Fruit fly (Drosophila melanogaster) whole organism, prepupa: Measurements from ENCODE around the gene Z600.
A peak's percentile ranks its signal among the peaks of the same experiment; 100 is the strongest.

ENCODE experiments used
- CG10631 ChIP-seq: fragments of 200-800 bp; sonication (Bioruptor generic); optimal IDR thresholded peaks from 2 replicates; lab custom pipeline; 2016; ENCODE audit warnings: missing biosample characterization, missing genetic modification characterization
- CG10669 ChIP-seq: fragments of 200-800 bp; sonication (Bioruptor generic); optimal IDR thresholded peaks from 3 replicates; lab custom pipeline; 2018; ENCODE audit warnings: missing biosample characterization, mild to moderate bottlenecking, missing genetic modification characterization, moderate library complexity
- CG11762 ChIP-seq: fragments of 200-800 bp; sonication (Bioruptor generic); optimal IDR thresholded peaks from 3 replicates; lab custom pipeline; 2016; ENCODE audit warnings: missing biosample characterization, missing genetic modification characterization; ENCODE audit not compliant: insufficient read depth
- CG11902 ChIP-seq: fragments of 200-800 bp; sonication (Bioruptor generic); optimal IDR thresholded peaks from 3 replicates; lab custom pipeline; 2016; ENCODE audit warnings: missing biosample characterization, missing genetic modification characterization
- CG15336 ChIP-seq: fragments of 200-800 bp; sonication (Bioruptor generic); IDR thresholded peaks from 2 replicates; pipeline ENCODE4 v1.3.6; 2022; ENCODE audit warnings: missing biosample characterization, missing genetic modification characterization
- CG3032 ChIP-seq: fragments of 200-800 bp; optimal IDR thresholded peaks from 2 replicates; lab custom pipeline; 2019; ENCODE audit warnings: missing biosample characterization, mild to moderate bottlenecking, missing genetic modification characterization, moderate library complexity
- CG31627 ChIP-seq: fragments of 200-800 bp; sonication (Bioruptor generic); optimal IDR thresholded peaks from 3 replicates; lab custom pipeline; 2016; ENCODE audit warnings: missing biosample characterization, missing genetic modification characterization
- CG32006 ChIP-seq: fragments of 200-800 bp; sonication (Bioruptor generic); optimal IDR thresholded peaks from 3 replicates; lab custom pipeline; 2017; ENCODE audit warnings: missing biosample characterization, mild to moderate bottlenecking, missing genetic modification characterization
- CG34406 ChIP-seq: fragments of 200-800 bp; sonication (Bioruptor generic); optimal IDR thresholded peaks from 3 replicates; lab custom pipeline; 2016; ENCODE audit warnings: missing biosample characterization, missing genetic modification characterization
- CG3919 ChIP-seq: fragments of 200-800 bp; sonication (Bioruptor generic); optimal IDR thresholded peaks from 3 replicates; lab custom pipeline; 2016; ENCODE audit warnings: missing biosample characterization, missing genetic modification characterization
- CG4318 ChIP-seq: fragments of 200-800 bp; sonication (Bioruptor generic); optimal IDR thresholded peaks from 3 replicates; lab custom pipeline; 2017; ENCODE audit warnings: missing biosample characterization, mild to moderate bottlenecking, missing genetic modification characterization
- CG6163 ChIP-seq: fragments of 200-800 bp; sonication (Bioruptor generic); IDR thresholded peaks from 3 replicates; pipeline ENCODE4 v1.3.6; 2022; ENCODE audit warnings: missing biosample characterization, missing genetic modification characterization
- CG6792 ChIP-seq: fragments of 200-800 bp; sonication (Bioruptor generic); optimal IDR thresholded peaks from 3 replicates; lab custom pipeline; 2016; ENCODE audit warnings: missing biosample characterization, missing genetic modification characterization
- CG6854 ChIP-seq: fragments of 200-800 bp; sonication (Bioruptor generic); optimal IDR thresholded peaks from 2 replicates; lab custom pipeline; 2017; ENCODE audit warnings: missing biosample characterization, mild to moderate bottlenecking, missing genetic modification characterization
- CG7368 ChIP-seq: fragments of 200-800 bp; sonication (Bioruptor generic); optimal IDR thresholded peaks from 3 replicates; lab custom pipeline; 2016; ENCODE audit warnings: missing biosample characterization, missing genetic modification characterization
- CG8632 ChIP-seq: fragments of 200-800 bp; sonication (Bioruptor generic); optimal IDR thresholded peaks from 3 replicates; lab custom pipeline; 2016; ENCODE audit warnings: missing biosample characterization, missing genetic modification characterization
- CG9139 ChIP-seq: fragments of 200-800 bp; sonication (Bioruptor generic); optimal IDR thresholded peaks from 3 replicates; lab custom pipeline; 2017; ENCODE audit warnings: missing biosample characterization, mild to moderate bottlenecking, missing genetic modification characterization
- Eip75B ChIP-seq: fragments of 200-800 bp; sonication (Bioruptor generic); optimal IDR thresholded peaks from 3 replicates; lab custom pipeline; 2016; ENCODE audit warnings: missing biosample characterization, missing genetic modification characterization
- Eip93F ChIP-seq: fragments of 200-800 bp; sonication (Bioruptor generic); optimal IDR thresholded peaks from 2 replicates; lab custom pipeline; 2016; ENCODE audit warnings: missing biosample characterization, mild to moderate bottlenecking, missing genetic modification characterization
- Ets21C ChIP-seq: fragments of 200-800 bp; sonication (Bioruptor generic); optimal IDR thresholded peaks from 3 replicates; lab custom pipeline; 2016; ENCODE audit warnings: missing biosample characterization, missing genetic modification characterization
- Gug ChIP-seq: fragments of 200-800 bp; sonication (Bioruptor generic); IDR thresholded peaks from 2 replicates; pipeline ENCODE4 v1.3.6; 2022; ENCODE audit warnings: missing biosample characterization, missing genetic modification characterization
- Hr38 ChIP-seq: sonication (Bioruptor generic); optimal IDR thresholded peaks from 2 replicates; lab custom pipeline; 2016; ENCODE audit warnings: missing biosample characterization, missing genetic modification characterization
- Hr39 ChIP-seq: fragments of 200-800 bp; sonication (Bioruptor generic); optimal IDR thresholded peaks from 2 replicates; lab custom pipeline; 2016; ENCODE audit warnings: missing biosample characterization, missing genetic modification characterization
- Hr4 ChIP-seq: fragments of 200-800 bp; sonication (Bioruptor generic); optimal IDR thresholded peaks from 3 replicates; lab custom pipeline; 2016; ENCODE audit warnings: missing biosample characterization, missing genetic modification characterization
- Lpt ChIP-seq: fragments of 200-800 bp; sonication (Bioruptor generic); optimal IDR thresholded peaks from 3 replicates; lab custom pipeline; 2016; ENCODE audit warnings: missing biosample characterization, missing genetic modification characterization
- OdsH ChIP-seq: fragments of 200-800 bp; sonication (Bioruptor generic); optimal IDR thresholded peaks from 3 replicates; lab custom pipeline; 2016; ENCODE audit warnings: missing biosample characterization, missing genetic modification characterization
- Smox ChIP-seq: fragments of 200-800 bp; sonication (Bioruptor generic); optimal IDR thresholded peaks from 3 replicates; lab custom pipeline; 2016; ENCODE audit warnings: missing biosample characterization, missing genetic modification characterization
- Sox14 ChIP-seq: fragments of 200-800 bp; sonication (Bioruptor generic); optimal IDR thresholded peaks from 3 replicates; lab custom pipeline; 2016; ENCODE audit warnings: missing biosample characterization, missing genetic modification characterization
- achi ChIP-seq: fragments of 200-800 bp; sonication (Bioruptor generic); optimal IDR thresholded peaks from 3 replicates; lab custom pipeline; 2016; ENCODE audit warnings: missing biosample characterization, missing genetic modification characterization
- dsx ChIP-seq: fragments of 200-800 bp; optimal IDR thresholded peaks from 3 replicates; lab custom pipeline; 2019; ENCODE audit warnings: missing biosample characterization, mild to moderate bottlenecking, missing genetic modification characterization, moderate library complexity; ENCODE audit not compliant: poor library complexity, severe bottlenecking
- eg ChIP-seq: fragments of 200-800 bp; sonication (Bioruptor generic); IDR thresholded peaks from 3 replicates; pipeline ENCODE4 v1.3.6; 2022; ENCODE audit warnings: missing biosample characterization, missing genetic modification characterization
- esn ChIP-seq: fragments of 200-800 bp; sonication (Bioruptor generic); optimal IDR thresholded peaks from 2 replicates; lab custom pipeline; 2016; ENCODE audit warnings: missing biosample characterization, mild to moderate bottlenecking, missing genetic modification characterization, moderate library complexity
- fd59A ChIP-seq: fragments of 200-800 bp; sonication (Bioruptor generic); optimal IDR thresholded peaks from 2 replicates; lab custom pipeline; 2017; ENCODE audit warnings: missing biosample characterization, mild to moderate bottlenecking, missing genetic modification characterization, missing genetic modification reagents
- fd85E ChIP-seq: fragments of 200-800 bp; sonication (Bioruptor generic); optimal IDR thresholded peaks from 3 replicates; lab custom pipeline; 2016; ENCODE audit warnings: missing biosample characterization, missing genetic modification characterization
- fkh ChIP-seq: fragments of 200-800 bp; sonication (Bioruptor generic); optimal IDR thresholded peaks from 3 replicates; lab custom pipeline; 2017; ENCODE audit warnings: missing biosample characterization, mild to moderate bottlenecking, missing genetic modification characterization, moderate library complexity
- lz ChIP-seq: fragments of 200-800 bp; sonication (Bioruptor generic); optimal IDR thresholded peaks from 3 replicates; lab custom pipeline; 2016; ENCODE audit warnings: missing biosample characterization, missing genetic modification characterization
- salr ChIP-seq, 2 experiments: fragments of 200-800 bp; sonication (Bioruptor generic); optimal IDR thresholded peaks; 3 replicates each; lab custom pipeline; 2016 to 2018; ENCODE audit warnings: missing biosample characterization in 2 of 2, missing genetic modification characterization in 2 of 2, mild to moderate bottlenecking in 1 of 2
- svp ChIP-seq: fragments of 200-800 bp; sonication (Bioruptor generic); peaks from one replicate; lab custom pipeline; 2016; ENCODE audit warnings: missing biosample characterization, missing genetic modification characterization
- topi ChIP-seq: fragments of 200-800 bp; sonication (Bioruptor generic); optimal IDR thresholded peaks from 3 replicates; lab custom pipeline; 2016; ENCODE audit warnings: missing biosample characterization, missing genetic modification characterization
- vri ChIP-seq: fragments of 200-800 bp; sonication (Bioruptor generic); optimal IDR thresholded peaks from 3 replicates; lab custom pipeline; 2016; ENCODE audit warnings: missing biosample characterization, mild to moderate bottlenecking, missing genetic modification characterization

The Z600 gene

dm6 chr3L:15544455-15545415, 35.9 kb downstream of the Z600 start (continued):
- peak; percentile 22 for TF ChIP-seq CG6792 (GFP tag; lab: Kevin White, UChicago)

DNA sequence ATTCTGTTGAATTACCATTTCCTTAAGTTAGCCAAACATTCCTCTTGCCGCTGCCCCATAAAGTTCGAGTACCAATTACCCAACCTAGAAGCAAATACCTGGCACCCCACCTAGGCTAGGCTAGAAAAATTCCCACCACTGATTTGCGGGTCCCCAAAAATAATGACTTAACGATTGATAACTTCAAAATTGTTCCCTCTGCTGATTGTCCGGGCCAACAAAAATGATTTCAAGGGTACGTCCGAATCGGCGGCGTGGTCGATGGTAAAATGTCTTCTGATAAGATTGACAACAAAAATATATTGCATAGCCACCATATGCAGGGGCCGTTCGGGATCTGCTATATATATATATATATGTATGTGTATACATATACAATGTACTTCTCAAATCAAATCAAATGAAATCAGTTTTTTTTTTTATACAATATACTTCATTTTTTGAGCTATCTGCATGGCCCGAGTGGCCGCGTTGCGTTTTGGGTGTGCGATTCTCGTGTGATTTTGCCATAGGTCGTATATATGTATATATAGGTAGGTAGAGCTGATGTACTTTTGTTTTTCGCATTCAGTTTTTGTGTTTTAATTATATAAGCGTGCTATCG, 38.4 kb downstream of the Z600 start:
- TF ChIP-seq Ets21C (GFP tag; lab: Kevin White, UChicago) (no peak), vri (peak; percentile 94), Hr38 (GFP tag; lab: Kevin White, UChicago) (no peak), CG6792 (GFP tag; lab: Kevin White, UChicago) (no peak), Sox14 (GFP tag; lab: Kevin White, UChicago) (no peak)
- TF ChIP-seq, all 60 proteins: peak for 1

DNA sequence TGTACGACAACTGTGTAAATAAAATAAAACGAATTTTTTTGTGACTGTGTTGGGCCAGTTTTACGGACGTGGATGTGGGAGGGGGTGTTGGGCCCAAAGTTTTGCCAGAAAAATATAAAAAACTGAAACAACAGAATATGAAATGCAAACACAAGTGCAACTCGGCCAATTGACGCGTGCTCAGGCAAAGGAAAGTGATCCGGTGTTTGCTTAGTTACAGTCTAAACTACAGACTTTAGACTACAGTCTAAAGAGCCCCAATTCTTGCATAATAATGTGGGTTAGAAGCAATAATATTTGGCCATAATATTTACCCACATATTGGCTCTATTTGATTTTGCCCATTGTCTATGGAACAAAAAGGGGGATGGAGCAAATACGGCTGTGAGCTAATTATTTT, 40.0 kb downstream of the Z600 start:
- TF ChIP-seq CG31627 (GFP tag; lab: Kevin White, UChicago) = no peak
- peak; percentile 86 for TF ChIP-seq fkh (GFP tag; lab: Kevin White, UChicago)
- peak; percentile 50 for TF ChIP-seq vri

dm6 chr3L:15553993-15554644, 45.3 kb downstream of the Z600 start, which contains the start of gene AGO2:
AGO2 (plus strand) TSS chr3L:15554113.
- TF ChIP-seq CG6792 (GFP tag; lab: Kevin White, UChicago) = no peak
- no peak for TF ChIP-seq Smox (GFP tag; lab: Kevin White, UChicago)
- peak; percentile 44; the same call in 1 of the 2 replicates for TF ChIP-seq CG15336 (GFP tag; lab: Robert Waterston, UW)
- TF ChIP-seq CG3032 = peak; percentile 85
- TF ChIP-seq CG3919 (GFP tag; lab: Kevin White, UChicago) = peak; percentile 85
- peak; percentile 67 for TF ChIP-seq CG6854 (GFP tag; lab: Kevin White, UChicago)
- TF ChIP-seq dsx (GFP tag; lab: Kevin White, UChicago) = peak; percentile 94
- no peak for TF ChIP-seq OdsH (GFP tag; lab: Kevin White, UChicago)
- TF ChIP-seq CG34406 (GFP tag; lab: Kevin White, UChicago) = no peak
- TF ChIP-seq Ets21C (GFP tag; lab: Kevin White, UChicago) = no peak
- TF ChIP-seq CG32006 (GFP tag; lab: Kevin White, UChicago) = no peak
- peak; percentile 18 for TF ChIP-seq Sox14 (GFP tag; lab: Kevin White, UChicago)
- TF ChIP-seq fd85E = peak; percentile 60
- TF ChIP-seq fd59A (GFP tag; lab: Kevin White, UChicago) = no peak
- no peak for TF ChIP-seq CG8632 (GFP tag; lab: Kevin White, UChicago)
- TF ChIP-seq lz (GFP tag; lab: Kevin White, UChicago) = no peak
- no peak for TF ChIP-seq CG10631
- TF ChIP-seq Hr38 (GFP tag; lab: Kevin White, UChicago) = no peak
- no peak for TF ChIP-seq CG11902 (GFP tag; lab: Kevin White, UChicago)
- no peak for TF ChIP-seq Hr4 (GFP tag; lab: Kevin White, UChicago)
- TF ChIP-seq eg (GFP tag; lab: Robert Waterston, UW) = peak; percentile 91; the same call in 2 of the 3 replicates
- peak; percentile 50 for TF ChIP-seq topi
- TF ChIP-seq achi = no peak
- peak; percentile 54 for TF ChIP-seq Eip75B
- TF ChIP-seq Gug (GFP tag; lab: Robert Waterston, UW) = peak; percentile 81
- peak; percentile 30 for TF ChIP-seq vri
- peak; percentile 78 for TF ChIP-seq CG11762
- TF ChIP-seq Hr39 (GFP tag; lab: Kevin White, UChicago) = no peak
- no peak for TF ChIP-seq CG4318 (GFP tag; lab: Kevin White, UChicago)
- no peak for TF ChIP-seq Eip93F
- peak; percentile 55 for TF ChIP-seq svp
- TF ChIP-seq CG7368 (GFP tag; lab: Kevin White, UChicago) = peak; percentile 84
- peak; percentile 87 for TF ChIP-seq CG10669 (GFP tag; lab: Kevin White, UChicago)
- TF ChIP-seq CG6163 = no peak
- peak; percentile 87 for TF ChIP-seq Lpt (GFP tag; lab: Kevin White, UChicago)
- TF ChIP-seq CG9139 = peak; percentile 80
- TF ChIP-seq esn (GFP tag; lab: Kevin White, UChicago) = peak; percentile 43
- TF ChIP-seq salr (GFP tag; optimal IDR thresholded peaks at IDR 0.05; lab: Kevin White, UChicago) = no peak
- no peak for TF ChIP-seq CG31627 (GFP tag; lab: Kevin White, UChicago)
